Fruit fly (Drosophila melanogaster) whole organism, embryonic: ENCODE data around the gene Pdhb.

Experiments
- ATbp ChIP-seq: fragments of 200-800 bp; sonication (Bioruptor generic); optimal IDR thresholded peaks from 2 replicates; lab custom pipeline; 2017; ENCODE audit warnings: missing biosample characterization, mild to moderate bottlenecking, missing genetic modification characterization, missing genetic modification reagents
- Bgb ChIP-seq: fragments of 200-800 bp; sonication (Bioruptor generic); IDR thresholded peaks from 2 replicates; pipeline ENCODE4 v1.3.6; 2022; ENCODE audit warnings: missing biosample characterization, missing genetic modification characterization; ENCODE audit not compliant: partially characterized antibody
- CG10274 ChIP-seq: fragments of 200-800 bp; sonication (Bioruptor generic); optimal IDR thresholded peaks from 3 replicates; lab custom pipeline; 2017; ENCODE audit warnings: missing biosample characterization, mild to moderate bottlenecking, missing genetic modification characterization
- CG10565 ChIP-seq: fragments of 200-800 bp; sonication (Bioruptor generic); optimal IDR thresholded peaks from 3 replicates; lab custom pipeline; 2016; ENCODE audit warnings: missing biosample characterization, mild to moderate bottlenecking, missing genetic modification characterization
- CG10654 ChIP-seq: fragments of 200-800 bp; sonication (Bioruptor generic); optimal IDR thresholded peaks from 2 replicates; lab custom pipeline; 2016; ENCODE audit warnings: missing biosample characterization, missing genetic modification characterization
- CG13123 ChIP-seq: fragments of 200-800 bp; sonication (Bioruptor generic); optimal IDR thresholded peaks from 2 replicates; lab custom pipeline; 2016; ENCODE audit warnings: missing biosample characterization, missing genetic modification characterization
- CG13424 ChIP-seq: fragments of 200-800 bp; sonication (Bioruptor generic); optimal IDR thresholded peaks from 2 replicates; lab custom pipeline; 2019; ENCODE audit warnings: missing biosample characterization, mild to moderate bottlenecking, missing genetic modification characterization, moderate library complexity
- CG15514 ChIP-seq: fragments of 200-800 bp; sonication (Bioruptor generic); optimal IDR thresholded peaks from 3 replicates; lab custom pipeline; 2017; ENCODE audit warnings: missing biosample characterization, missing genetic modification characterization, mild to moderate bottlenecking, moderate library complexity, missing genetic modification reagents
- CG15601 ChIP-seq: fragments of 200-800 bp; sonication (Bioruptor generic); optimal IDR thresholded peaks from 3 replicates; lab custom pipeline; 2019; ENCODE audit warnings: missing biosample characterization, mild to moderate bottlenecking, missing genetic modification characterization, moderate library complexity
- CG17328 ChIP-seq: fragments of 200-800 bp; sonication (Bioruptor generic); IDR thresholded peaks from 2 replicates; pipeline ENCODE4 v1.3.6; 2022; ENCODE audit warnings: missing biosample characterization, missing genetic modification characterization
- CG17829 ChIP-seq: fragments of 200-800 bp; optimal IDR thresholded peaks from 2 replicates; lab custom pipeline; 2019; ENCODE audit warnings: missing biosample characterization, mild to moderate bottlenecking, missing genetic modification characterization, moderate library complexity
- CG18262 ChIP-seq: fragments of 200-800 bp; optimal IDR thresholded peaks from 3 replicates; lab custom pipeline; 2019; ENCODE audit warnings: missing biosample characterization, mild to moderate bottlenecking, missing genetic modification characterization, moderate library complexity
- CG34422 ChIP-seq: fragments of 200-800 bp; sonication (Bioruptor generic); IDR thresholded peaks from 3 replicates; pipeline ENCODE4 v1.3.6; 2022; ENCODE audit warnings: missing biosample characterization, missing genetic modification characterization
- CG3726 ChIP-seq: fragments of 200-800 bp; sonication (Bioruptor generic); IDR thresholded peaks from 3 replicates; pipeline ENCODE4, ENCODE4 v1.3.6; 2022; ENCODE audit warnings: missing biosample characterization, missing genetic modification characterization
- CG3838 ChIP-seq: fragments of 200-800 bp; sonication (Bioruptor generic); optimal IDR thresholded peaks from 3 replicates; lab custom pipeline; 2016; ENCODE audit warnings: missing biosample characterization, missing genetic modification characterization
- CG3995 ChIP-seq: fragments of 200-800 bp; sonication (Bioruptor generic); optimal IDR thresholded peaks from 3 replicates; lab custom pipeline; 2016; ENCODE audit warnings: missing biosample characterization, missing genetic modification characterization
- CG4424 ChIP-seq: fragments of 200-800 bp; sonication (Bioruptor generic); optimal IDR thresholded peaks from 3 replicates; lab custom pipeline; 2016; ENCODE audit warnings: missing biosample characterization, missing genetic modification characterization
- CG7372 ChIP-seq: fragments of 200-800 bp; sonication (Bioruptor generic); IDR thresholded peaks from 2 replicates; pipeline ENCODE4 v1.3.6; 2022; ENCODE audit warnings: missing biosample characterization, missing genetic modification characterization
- CHES-1-like ChIP-seq: fragments of 200-800 bp; sonication (Bioruptor generic); optimal IDR thresholded peaks from 2 replicates; lab custom pipeline; 2016; ENCODE audit warnings: missing biosample characterization, missing genetic modification characterization
- Doc2 ChIP-seq: fragments of 200-800 bp; sonication (Bioruptor generic); IDR thresholded peaks from 2 replicates; pipeline ENCODE4 v1.3.6; 2022; ENCODE audit warnings: missing biosample characterization, missing genetic modification characterization
- Fer3 ChIP-seq: fragments of 200-800 bp; sonication (Bioruptor generic); optimal IDR thresholded peaks from 2 replicates; lab custom pipeline; 2018; ENCODE audit warnings: missing biosample characterization, mild to moderate bottlenecking, missing genetic modification characterization, moderate library complexity
- GATAe ChIP-seq: fragments of 200-800 bp; sonication (Bioruptor generic); conservative IDR thresholded peaks from 2 replicates; pipeline ENCODE4 v1.3.6; 2022; ENCODE audit warnings: missing biosample characterization, missing genetic modification characterization
- HLH54F ChIP-seq: fragments of 200-800 bp; sonication (Bioruptor generic); optimal IDR thresholded peaks from 3 replicates; lab custom pipeline; 2016; ENCODE audit warnings: missing biosample characterization, missing genetic modification characterization
- Hr51 ChIP-seq, 2 experiments: fragments of 200-800 bp; sonication (Bioruptor generic); optimal IDR thresholded peaks; 2 replicates in 1 of 2; 3 replicates in 1 of 2; lab custom pipeline; 2016 to 2018; ENCODE audit warnings: missing biosample characterization in 2 of 2, missing genetic modification characterization in 2 of 2, mild to moderate bottlenecking in 1 of 2, moderate library complexity in 1 of 2
- Mrtf ChIP-seq: fragments of 200-800 bp; sonication (Bioruptor generic); IDR thresholded peaks from 3 replicates; pipeline ENCODE4 v1.3.6; 2022; ENCODE audit warnings: missing biosample characterization, missing genetic modification characterization
- Nf-YC ChIP-seq: fragments of 200-800 bp; optimal IDR thresholded peaks from 3 replicates; lab custom pipeline; 2019; ENCODE audit warnings: missing biosample characterization, mild to moderate bottlenecking, missing genetic modification characterization, moderate library complexity
- Oli ChIP-seq: fragments of 200-800 bp; sonication (Bioruptor generic); optimal IDR thresholded peaks from 2 replicates; lab custom pipeline; 2018; ENCODE audit warnings: missing biosample characterization, mild to moderate bottlenecking, missing genetic modification characterization, moderate library complexity
- Poxn ChIP-seq: fragments of 200-800 bp; sonication (Bioruptor generic); IDR thresholded peaks from 2 replicates; pipeline ENCODE4 v1.3.6; 2022; ENCODE audit warnings: missing biosample characterization, missing genetic modification characterization
- Usf ChIP-seq: fragments of 200-800 bp; sonication (Bioruptor generic); optimal IDR thresholded peaks from 2 replicates; lab custom pipeline; 2017; ENCODE audit warnings: missing genotype, missing biosample characterization, missing genetic modification characterization
- Xbp1 ChIP-seq: fragments of 200-800 bp; sonication (Bioruptor generic); optimal IDR thresholded peaks from 3 replicates; lab custom pipeline; 2016; ENCODE audit warnings: missing biosample characterization, mild to moderate bottlenecking, missing genetic modification characterization
- dimm ChIP-seq: fragments of 200-800 bp; sonication (Bioruptor generic); IDR thresholded peaks from 2 replicates; pipeline ENCODE4 v1.3.6; 2022; ENCODE audit warnings: missing biosample characterization, missing genetic modification characterization
- gem ChIP-seq: fragments of 200-800 bp; sonication (Bioruptor generic); optimal IDR thresholded peaks from 2 replicates; lab custom pipeline; 2019; ENCODE audit warnings: missing biosample characterization, mild to moderate bottlenecking, missing genetic modification characterization, moderate library complexity
- grn ChIP-seq: fragments of 200-800 bp; sonication (Bioruptor generic); optimal IDR thresholded peaks from 3 replicates; lab custom pipeline; 2017; ENCODE audit warnings: missing biosample characterization, missing genetic modification characterization
- gro ChIP-seq: fragments of 200-800 bp; sonication (Bioruptor generic); optimal IDR thresholded peaks from 2 replicates; lab custom pipeline; 2016; ENCODE audit warnings: missing biosample characterization, missing genetic modification characterization
- insv ChIP-seq, 2 experiments: fragments of 200-800 bp; sonication (Bioruptor generic); optimal IDR thresholded peaks; 3 replicates each; lab custom pipeline; 2016 to 2018; ENCODE audit warnings: missing biosample characterization in 2 of 2, missing genetic modification characterization in 2 of 2
- inv ChIP-seq: fragments of 200-800 bp; sonication (Bioruptor generic); IDR thresholded peaks from 2 replicates; pipeline ENCODE4 v1.3.6; 2022; ENCODE audit warnings: missing biosample characterization, missing genetic modification characterization; ENCODE audit not compliant: partially characterized antibody
- jumu ChIP-seq: fragments of 200-800 bp; sonication (Bioruptor generic); optimal IDR thresholded peaks from 3 replicates; lab custom pipeline; 2016; ENCODE audit warnings: missing biosample characterization, missing genetic modification characterization
- lilli ChIP-seq: fragments of 200-800 bp; sonication (Bioruptor generic); optimal IDR thresholded peaks from 3 replicates; lab custom pipeline; 2016; ENCODE audit warnings: missing biosample characterization, missing genetic modification characterization
- nom ChIP-seq: fragments of 200-800 bp; sonication (Bioruptor generic); optimal IDR thresholded peaks from 2 replicates; lab custom pipeline; 2017; ENCODE audit warnings: missing biosample characterization, missing genetic modification characterization, mild to moderate bottlenecking, moderate library complexity, missing genetic modification reagents
- oc ChIP-seq: fragments of 200-800 bp; sonication (Bioruptor generic); optimal IDR thresholded peaks from 2 replicates; lab custom pipeline; 2018; ENCODE audit warnings: missing biosample characterization, mild to moderate bottlenecking, missing genetic modification characterization, moderate library complexity
- p53 ChIP-seq: fragments of 200-800 bp; sonication (Bioruptor generic); optimal IDR thresholded peaks from 2 replicates; lab custom pipeline; 2016; ENCODE audit warnings: missing biosample characterization, missing genetic modification characterization
- pan ChIP-seq, 4 experiments: fragments of >200 bp in 3 of 4; fragments of 200-800 bp in 1 of 4; sonication (Bioruptor generic) in 1 of 4; optimal IDR thresholded peaks in 3 of 4; IDR thresholded peaks in 1 of 4; 2 replicates each; pipeline versions ENCODE4 v1.3.6 to Lab custom; 2017 to 2022; ENCODE audit warnings: missing biosample characterization in 2 of 4, missing genetic modification characterization in 2 of 4, mixed read lengths in 1 of 4
- pita ChIP-seq: fragments of 200-800 bp; sonication (Bioruptor generic); optimal IDR thresholded peaks from 2 replicates; lab custom pipeline; 2017; ENCODE audit warnings: missing biosample characterization, mild to moderate bottlenecking, missing genetic modification characterization
- repo ChIP-seq: fragments of 200-800 bp; sonication (Bioruptor generic); optimal IDR thresholded peaks from 2 replicates; lab custom pipeline; 2016; ENCODE audit warnings: missing biosample characterization, missing genetic modification characterization
- sisA ChIP-seq: fragments of 200-800 bp; sonication (Bioruptor generic); IDR thresholded peaks from 2 replicates; pipeline ENCODE4 v1.3.6; 2022; ENCODE audit warnings: missing biosample characterization, missing genetic modification characterization
- sqz ChIP-seq: fragments of 200-800 bp; sonication (Bioruptor generic); optimal IDR thresholded peaks from 3 replicates; lab custom pipeline; 2018; ENCODE audit warnings: missing biosample characterization, mild to moderate bottlenecking, missing genetic modification characterization
- stc ChIP-seq: fragments of 200-800 bp; sonication (Bioruptor generic); IDR thresholded peaks from 2 replicates; pipeline ENCODE4 v1.3.6; 2022; ENCODE audit warnings: missing biosample characterization, missing genetic modification characterization
- stwl ChIP-seq: fragments of 200-800 bp; sonication (Bioruptor generic); optimal IDR thresholded peaks from 3 replicates; lab custom pipeline; 2018; ENCODE audit warnings: missing biosample characterization, mild to moderate bottlenecking, missing genetic modification characterization, moderate library complexity
- toy ChIP-seq: fragments of 200-800 bp; sonication (Bioruptor generic); IDR thresholded peaks from 2 replicates; pipeline ENCODE4 v1.3.6; 2022; ENCODE audit warnings: missing biosample characterization, missing genetic modification characterization
- trem ChIP-seq: fragments of 200-800 bp; optimal IDR thresholded peaks from 3 replicates; lab custom pipeline; 2019; ENCODE audit warnings: missing biosample characterization, mild to moderate bottlenecking, missing genetic modification characterization, moderate library complexity
- zfh1 ChIP-seq: fragments of 200-800 bp; sonication (Bioruptor generic); IDR thresholded peaks from 3 replicates; pipeline ENCODE4 v1.3.6; 2022; ENCODE audit warnings: missing biosample characterization, missing genetic modification characterization

Gene Pdhb

dm6 chr3R:29089662-29090007, 23.2 kb upstream of the Pdhb start (continued):
- peak; percentile 45 for TF ChIP-seq Nf-YC
- TF ChIP-seq p53, result no peak
- TF ChIP-seq HLH54F (GFP tag; lab: Kevin White, UChicago), result no peak
- no peak for TF ChIP-seq CG15601 (tag; lab: Kevin White, UChicago)
- no peak for TF ChIP-seq dimm (GFP tag; lab: Robert Waterston, UW)
- no peak for TF ChIP-seq Bgb (GFP tag; lab: Robert Waterston, UW)
- peak; percentile 26 for TF ChIP-seq oc (tag; lab: Kevin White, UChicago)
- peak; percentile 59; the same call in 2 of the 3 replicates for TF ChIP-seq Mrtf (GFP tag; lab: Robert Waterston, UW)
- TF ChIP-seq CG18262 (tag; lab: Kevin White, UChicago), result peak; percentile 52
- TF ChIP-seq CG10274 (GFP tag; lab: Kevin White, UChicago), result peak; percentile 20
- no peak for TF ChIP-seq ATbp (GFP tag; lab: Kevin White, UChicago)
- TF ChIP-seq sisA (GFP tag; lab: Robert Waterston, UW), result peak; percentile 40
- TF ChIP-seq grn (GFP tag; lab: Kevin White, UChicago), result no peak
- TF ChIP-seq gem (tag; lab: Kevin White, UChicago), result peak; percentile 54
- TF ChIP-seq stc (GFP tag; lab: Robert Waterston, UW), result peak; percentile 21; the same call in 1 of the 2 replicates
- no peak for TF ChIP-seq GATAe (GFP tag; lab: Robert Waterston, UW)
- TF ChIP-seq jumu (GFP tag; lab: Kevin White, UChicago), result peak; percentile 47
- no peak for TF ChIP-seq toy (GFP tag; lab: Robert Waterston, UW)
- TF ChIP-seq Fer3, result peak; percentile 35
- peak; percentile 63 for TF ChIP-seq CG17829 (tag; lab: Kevin White, UChicago)
- TF ChIP-seq CG3995 (GFP tag; lab: Kevin White, UChicago), result no peak
- peak; percentile 41 for TF ChIP-seq CG15514 (GFP tag; lab: Kevin White, UChicago)
- no peak for TF ChIP-seq CG13123 (GFP tag; lab: Kevin White, UChicago)
- no peak for TF ChIP-seq pan (optimal IDR thresholded peaks at IDR 0.05; lab: Kevin White, UChicago)
- no peak for TF ChIP-seq pan (GFP tag; optimal IDR thresholded peaks at IDR 0.05 in 1 of 2, IDR thresholded peaks at IDR 0.05 in 1 of 2)
- TF ChIP-seq repo (GFP tag; lab: Kevin White, UChicago), result peak; percentile 4
- TF ChIP-seq CG34422 (GFP tag; lab: Robert Waterston, UW), result no peak
- TF ChIP-seq Usf (GFP tag; lab: Kevin White, UChicago), result no peak
- no peak for TF ChIP-seq CG13424 (tag; lab: Kevin White, UChicago)
- 0 out of 2 replicates have a peak, but pooled peaks have one; percentile 32 for TF ChIP-seq CG7372 (GFP tag; lab: Robert Waterston, UW)
- no peak for TF ChIP-seq sqz (GFP tag; lab: Kevin White, UChicago)
- no peak for TF ChIP-seq Oli (tag; lab: Kevin White, UChicago)
- no peak for TF ChIP-seq CHES-1-like (GFP tag; lab: Kevin White, UChicago)
- no peak for TF ChIP-seq CG10565 (GFP tag; lab: Kevin White, UChicago)
- no peak for TF ChIP-seq CG17328 (GFP tag; lab: Robert Waterston, UW)
- no peak for TF ChIP-seq insv (GFP tag; optimal IDR thresholded peaks at IDR 0.05; lab: Kevin White, UChicago)
- no peak for TF ChIP-seq CG10654 (GFP tag; lab: Kevin White, UChicago)
- TF ChIP-seq trem, result peak; percentile 15
- no peak for TF ChIP-seq pita (GFP tag; lab: Kevin White, UChicago)
- TF ChIP-seq CG3726 (GFP tag; lab: Robert Waterston, UW), result no peak
- TF ChIP-seq stwl, result no peak
- TF ChIP-seq gro (GFP tag; lab: Kevin White, UChicago), result no peak
- TF ChIP-seq CG4424 (GFP tag; lab: Kevin White, UChicago), result peak; percentile 43
- TF ChIP-seq Xbp1 (GFP tag; lab: Kevin White, UChicago), result no peak
- TF ChIP-seq nom (GFP tag; lab: Kevin White, UChicago), result no peak
- no peak for TF ChIP-seq Poxn (GFP tag; lab: Robert Waterston, UW)
- TF ChIP-seq Doc2, result no peak; the same call in 1 of the 2 replicates
- TF ChIP-seq zfh1 (GFP tag; lab: Robert Waterston, UW), result peak; percentile 5; the same call in 1 of the 3 replicates
- no peak for TF ChIP-seq Hr51 (GFP tag; optimal IDR thresholded peaks at IDR 0.05; lab: Kevin White, UChicago)
- TF ChIP-seq inv (GFP tag; lab: Robert Waterston, UW), result no peak
- no peak for TF ChIP-seq lilli
- no peak for TF ChIP-seq CG3838 (GFP tag; lab: Kevin White, UChicago)
